Fruit fly (Drosophila melanogaster) whole organism, embryonic: ENCODE results near the gene msn.

Source experiments
- Bdp1 ChIP-seq: fragments of 200-800 bp; sonication (Bioruptor generic); optimal IDR thresholded peaks from 3 replicates; lab custom pipeline; 2016; ENCODE audit warnings: missing biosample characterization, missing genetic modification characterization
- CG12071 ChIP-seq: fragments of 200-800 bp; sonication (Bioruptor generic); optimal IDR thresholded peaks from 3 replicates; lab custom pipeline; 2018; ENCODE audit warnings: missing biosample characterization, mild to moderate bottlenecking, missing genetic modification characterization
- CG12104 ChIP-seq: fragments of 200-800 bp; sonication (Bioruptor generic); optimal IDR thresholded peaks from 3 replicates; lab custom pipeline; 2016; ENCODE audit warnings: missing biosample characterization, missing genetic modification characterization
- CG14441 ChIP-seq: fragments of 200-800 bp; sonication (Bioruptor generic); IDR thresholded peaks from 2 replicates; pipeline ENCODE4 v1.3.6; 2022; ENCODE audit warnings: missing biosample characterization, missing genetic modification characterization
- CG15601 ChIP-seq: fragments of 200-800 bp; sonication (Bioruptor generic); optimal IDR thresholded peaks from 3 replicates; lab custom pipeline; 2019; ENCODE audit warnings: missing biosample characterization, mild to moderate bottlenecking, missing genetic modification characterization, moderate library complexity
- CG17568 ChIP-seq: fragments of 200-800 bp; sonication (Bioruptor generic); optimal IDR thresholded peaks from 2 replicates; lab custom pipeline; 2018; ENCODE audit warnings: missing biosample characterization, mild to moderate bottlenecking, missing genetic modification characterization, moderate library complexity
- CG17829 ChIP-seq: fragments of 200-800 bp; optimal IDR thresholded peaks from 2 replicates; lab custom pipeline; 2019; ENCODE audit warnings: missing biosample characterization, mild to moderate bottlenecking, missing genetic modification characterization, moderate library complexity
- CG2129 ChIP-seq: fragments of 200-800 bp; sonication (Bioruptor generic); IDR thresholded peaks from 2 replicates; pipeline ENCODE4 v1.3.6; 2022; ENCODE audit warnings: missing biosample characterization, missing genetic modification characterization; ENCODE audit not compliant: partially characterized antibody
- CG2712 ChIP-seq: fragments of 200-800 bp; optimal IDR thresholded peaks from 3 replicates; lab custom pipeline; 2019; ENCODE audit warnings: missing biosample characterization, mild to moderate bottlenecking, missing genetic modification characterization, moderate library complexity
- CG30020 ChIP-seq: fragments of 200-800 bp; optimal IDR thresholded peaks from 2 replicates; lab custom pipeline; 2019; ENCODE audit warnings: missing biosample characterization, mild to moderate bottlenecking, missing genetic modification characterization, moderate library complexity
- CG3065 ChIP-seq: fragments of 200-800 bp; sonication (Bioruptor generic); optimal IDR thresholded peaks from 2 replicates; lab custom pipeline; 2016; ENCODE audit warnings: missing biosample characterization, missing genetic modification characterization
- CG3995 ChIP-seq: fragments of 200-800 bp; sonication (Bioruptor generic); optimal IDR thresholded peaks from 3 replicates; lab custom pipeline; 2016; ENCODE audit warnings: missing biosample characterization, missing genetic modification characterization
- CG5180 ChIP-seq: fragments of 200-800 bp; sonication (Bioruptor generic); optimal IDR thresholded peaks from 3 replicates; lab custom pipeline; 2017; ENCODE audit warnings: missing biosample characterization, missing genetic modification characterization, mild to moderate bottlenecking, moderate library complexity, missing genetic modification reagents
- CG6175 ChIP-seq: fragments of 200-800 bp; sonication (Bioruptor generic); IDR thresholded peaks from 3 replicates; pipeline ENCODE4 v1.3.6; 2022; ENCODE audit warnings: missing biosample characterization, missing genetic modification characterization
- CG6272 ChIP-seq: fragments of 200-800 bp; sonication (Bioruptor generic); IDR thresholded peaks from 2 replicates; pipeline ENCODE4 v1.3.6; 2022; ENCODE audit warnings: missing biosample characterization, missing genetic modification characterization
- CG6683 ChIP-seq: fragments of 200-800 bp; sonication (Bioruptor generic); optimal IDR thresholded peaks from 2 replicates; lab custom pipeline; 2017; ENCODE audit warnings: missing biosample characterization, mild to moderate bottlenecking, missing genetic modification characterization, missing genetic modification reagents
- CG7556 ChIP-seq: fragments of 200-800 bp; sonication (Bioruptor generic); optimal IDR thresholded peaks from 2 replicates; lab custom pipeline; 2017; ENCODE audit warnings: missing biosample characterization, mild to moderate bottlenecking, missing genetic modification characterization
- CG8388 ChIP-seq: fragments of 200-800 bp; sonication (Bioruptor generic); optimal IDR thresholded peaks from 2 replicates; lab custom pipeline; 2019; ENCODE audit warnings: missing biosample characterization, mild to moderate bottlenecking, missing genetic modification characterization, moderate library complexity
- CG8765 ChIP-seq: fragments of 200-800 bp; sonication (Bioruptor generic); IDR thresholded peaks from 2 replicates; pipeline ENCODE4 v1.3.6; 2022; ENCODE audit warnings: missing biosample characterization, missing genetic modification characterization
- CG9215 ChIP-seq: fragments of 200-800 bp; sonication (Bioruptor generic); IDR thresholded peaks from 2 replicates; pipeline ENCODE4 v1.3.6; 2022; ENCODE audit warnings: missing biosample characterization, missing genetic modification characterization
- CG9797 ChIP-seq: fragments of 200-800 bp; sonication (Bioruptor generic); optimal IDR thresholded peaks from 3 replicates; lab custom pipeline; 2018; ENCODE audit warnings: missing biosample characterization, mild to moderate bottlenecking, missing genetic modification characterization
- Elba2 ChIP-seq: fragments of 200-800 bp; sonication (Bioruptor generic); optimal IDR thresholded peaks from 3 replicates; lab custom pipeline; 2016; ENCODE audit warnings: missing biosample characterization, missing genetic modification characterization
- Gug ChIP-seq: fragments of 200-800 bp; sonication (Bioruptor generic); IDR thresholded peaks from 4 replicates; pipeline ENCODE4 v1.3.6; 2022; ENCODE audit warnings: missing biosample characterization, missing genetic modification characterization
- Hand ChIP-seq: fragments of 200-800 bp; sonication (Bioruptor generic); optimal IDR thresholded peaks from 2 replicates; lab custom pipeline; 2017; ENCODE audit warnings: mild to moderate bottlenecking, missing biosample characterization, missing genetic modification reagents, missing genetic modification characterization
- Kr ChIP-seq: fragments of 200-800 bp; sonication (Bioruptor generic); optimal IDR thresholded peaks from 2 replicates; lab custom pipeline; 2017; ENCODE audit warnings: missing biosample characterization, mild to moderate bottlenecking, missing genetic modification characterization
- Poxn ChIP-seq: fragments of 200-800 bp; sonication (Bioruptor generic); IDR thresholded peaks from 2 replicates; pipeline ENCODE4 v1.3.6; 2022; ENCODE audit warnings: missing biosample characterization, missing genetic modification characterization
- Sox102F ChIP-seq: fragments of 200-800 bp; sonication (Bioruptor generic); optimal IDR thresholded peaks from 2 replicates; lab custom pipeline; 2018; ENCODE audit warnings: missing biosample characterization, mild to moderate bottlenecking, missing genetic modification characterization, moderate library complexity
- TFAM ChIP-seq: fragments of 200-800 bp; sonication (Bioruptor generic); optimal IDR thresholded peaks from 2 replicates; lab custom pipeline; 2017; ENCODE audit warnings: missing biosample characterization, missing genetic modification characterization, inconsistent platforms
- abd-A ChIP-seq: fragments of 200-800 bp; sonication (Bioruptor generic); optimal IDR thresholded peaks from 3 replicates; lab custom pipeline; 2019; ENCODE audit warnings: missing biosample characterization, mild to moderate bottlenecking, missing genetic modification characterization, moderate library complexity
- amos ChIP-seq: fragments of 200-800 bp; sonication (Bioruptor generic); IDR thresholded peaks from 2 replicates; pipeline ENCODE4 v1.3.6; 2022; ENCODE audit warnings: missing biosample characterization, missing genetic modification characterization; ENCODE audit not compliant: partially characterized antibody
- aop ChIP-seq: fragments of 200-800 bp; sonication (Bioruptor generic); IDR thresholded peaks from 2 replicates; pipeline ENCODE4 v1.3.6; 2022; ENCODE audit warnings: missing biosample characterization, missing genetic modification characterization
- bigmax ChIP-seq: fragments of 200-800 bp; sonication (Bioruptor generic); optimal IDR thresholded peaks from 2 replicates; lab custom pipeline; 2018; ENCODE audit warnings: missing biosample characterization, mild to moderate bottlenecking, missing genetic modification characterization
- btn ChIP-seq: fragments of 200-800 bp; sonication (Bioruptor generic); optimal IDR thresholded peaks from 2 replicates; lab custom pipeline; 2016; ENCODE audit warnings: missing biosample characterization, missing genetic modification characterization
- cas ChIP-seq: fragments of 200-800 bp; sonication (Bioruptor generic); IDR thresholded peaks from 2 replicates; pipeline ENCODE4 v1.3.6; 2022; ENCODE audit warnings: missing biosample characterization, missing genetic modification characterization
- chinmo ChIP-seq: fragments of 200-800 bp; sonication (Bioruptor generic); IDR thresholded peaks from 4 replicates; pipeline ENCODE4 v1.3.6; 2022; ENCODE audit warnings: missing biosample characterization, missing genetic modification characterization; ENCODE audit not compliant: partially characterized antibody
- corto ChIP-seq: fragments of 200-800 bp; sonication (Bioruptor generic); optimal IDR thresholded peaks from 2 replicates; lab custom pipeline; 2016; ENCODE audit warnings: missing biosample characterization, mild to moderate bottlenecking, missing genetic modification characterization, moderate library complexity
- dpn ChIP-seq, 2 experiments: fragments of 200-800 bp; sonication (Bioruptor generic); optimal IDR thresholded peaks; 3 replicates each; lab custom pipeline; 2016; ENCODE audit warnings: missing biosample characterization in 2 of 2, missing genetic modification characterization in 2 of 2
- grn ChIP-seq: fragments of 200-800 bp; sonication (Bioruptor generic); optimal IDR thresholded peaks from 3 replicates; lab custom pipeline; 2017; ENCODE audit warnings: missing biosample characterization, missing genetic modification characterization
- hbn ChIP-seq: fragments of 200-800 bp; sonication (Bioruptor generic); IDR thresholded peaks from 2 replicates; pipeline ENCODE4 v1.3.6; 2022; ENCODE audit warnings: missing biosample characterization, missing genetic modification characterization; ENCODE audit not compliant: partially characterized antibody
- prd ChIP-seq, 3 experiments: fragments of >200 bp in 2 of 3; fragments of 200-800 bp in 1 of 3; sonication (Bioruptor generic) in 1 of 3; optimal IDR thresholded peaks in 2 of 3; IDR thresholded peaks in 1 of 3; 2 replicates in 2 of 3; 3 replicates in 1 of 3; pipeline versions ENCODE4 v1.3.6 to Lab custom; 2017 to 2022; ENCODE audit warnings: missing biosample characterization in 1 of 3, missing genetic modification characterization in 1 of 3
- ro ChIP-seq: fragments of 200-800 bp; sonication (Bioruptor generic); IDR thresholded peaks from 2 replicates; pipeline ENCODE4 v1.3.6; 2022; ENCODE audit warnings: missing biosample characterization, missing genetic modification characterization
- sna ChIP-seq: fragments of 200-800 bp; sonication (Bioruptor generic); IDR thresholded peaks from 2 replicates; pipeline ENCODE4 v1.3.6; 2022; ENCODE audit warnings: missing biosample characterization, missing genetic modification characterization; ENCODE audit not compliant: partially characterized antibody
- stwl ChIP-seq: fragments of 200-800 bp; sonication (Bioruptor generic); optimal IDR thresholded peaks from 3 replicates; lab custom pipeline; 2018; ENCODE audit warnings: missing biosample characterization, mild to moderate bottlenecking, missing genetic modification characterization, moderate library complexity
- sug ChIP-seq: fragments of 200-800 bp; optimal IDR thresholded peaks from 2 replicates; lab custom pipeline; 2019; ENCODE audit warnings: missing biosample characterization, mild to moderate bottlenecking, missing genetic modification characterization, moderate library complexity
- tna ChIP-seq: fragments of 200-800 bp; sonication (Bioruptor generic); IDR thresholded peaks from 2 replicates; pipeline ENCODE4 v1.3.6; 2022; ENCODE audit warnings: missing biosample characterization, missing genetic modification characterization; ENCODE audit not compliant: partially characterized antibody
- zen2 ChIP-seq: fragments of 200-800 bp; sonication (Bioruptor generic); IDR thresholded peaks from 3 replicates; pipeline ENCODE4 v1.3.6; 2022; ENCODE audit warnings: missing biosample characterization, missing genetic modification characterization; ENCODE audit not compliant: partially characterized antibody
- zfh2 ChIP-seq: fragments of 200-800 bp; sonication (Bioruptor generic); optimal IDR thresholded peaks from 2 replicates; lab custom pipeline; 2016; ENCODE audit warnings: missing biosample characterization, missing genetic modification characterization

The msn gene

dm6 chr3L:2589911-2590763, 3.8 kb upstream of the msn start (continued):
- TF ChIP-seq CG17568 (GFP tag; lab: Kevin White, UChicago) (peak; percentile 40), sug (tag; lab: Kevin White, UChicago) (peak; percentile 73), Elba2 (GFP tag; lab: Kevin White, UChicago) (no peak), prd (optimal IDR thresholded peaks at IDR 0.05; lab: Kevin White, UChicago) (no peak), prd (GFP tag; IDR thresholded peaks at IDR 0.05; lab: Robert Waterston, UW) (peak; percentile 64), ro (GFP tag; lab: Robert Waterston, UW) (no peak), Kr (no peak), Poxn (GFP tag; lab: Robert Waterston, UW) (0 out of 2 replicates have a peak, but pooled peaks have one; percentile 17), sna (GFP tag; lab: Robert Waterston, UW) (peak; percentile 56; the same call in 1 of the 2 replicates), Sox102F (peak; percentile 80), btn (GFP tag; lab: Kevin White, UChicago) (no peak), CG5180 (GFP tag; lab: Kevin White, UChicago) (peak; percentile 53), CG17829 (tag; lab: Kevin White, UChicago) (no peak), CG14441 (GFP tag; lab: Robert Waterston, UW) (peak; percentile 57; the same call in 1 of the 2 replicates), zfh2 (peak; percentile 44), CG8765 (GFP tag; lab: Robert Waterston, UW) (no peak), CG9797 (GFP tag; lab: Kevin White, UChicago) (no peak), CG15601 (tag; lab: Kevin White, UChicago) (peak; percentile 66), CG3065 (no peak), CG2712 (tag; lab: Kevin White, UChicago) (peak; percentile 66), dpn (GFP tag; optimal IDR thresholded peaks at IDR 0.05; lab: Kevin White, UChicago) (peak in 1 of 2 experiments; percentile 64), CG12104 (GFP tag; lab: Kevin White, UChicago) (peak; percentile 82), CG30020 (tag; lab: Kevin White, UChicago) (peak; percentile 61), CG2129 (GFP tag; lab: Robert Waterston, UW) (peak; percentile 89), corto (no peak), abd-A (tag; lab: Kevin White, UChicago) (no peak), tna (GFP tag; lab: Robert Waterston, UW) (peak; percentile 46; the same call in 1 of the 2 replicates), bigmax (GFP tag; lab: Kevin White, UChicago) (no peak), zen2 (GFP tag; lab: Robert Waterston, UW) (peak; percentile 50; the same call in 1 of the 3 replicates), Hand (GFP tag; lab: Kevin White, UChicago) (peak; percentile 68), cas (GFP tag; lab: Robert Waterston, UW) (0 out of 2 replicates have a peak, but pooled peaks have one; percentile 45), chinmo (GFP tag; lab: Robert Waterston, UW) (0 out of 4 replicates have a peak, but pooled peaks have one; percentile 56), CG8388 (peak; percentile 78), grn (GFP tag; lab: Kevin White, UChicago) (no peak), CG6175 (GFP tag; lab: Robert Waterston, UW) (no peak), aop (GFP tag; lab: Robert Waterston, UW) (peak; percentile 61; the same call in 1 of the 2 replicates), stwl (no peak), CG7556 (GFP tag; lab: Kevin White, UChicago) (peak; percentile 84), amos (peak; percentile 66), CG3995 (GFP tag; lab: Kevin White, UChicago) (peak; percentile 21), CG6272 (peak; percentile 49; the same call in 1 of the 2 replicates), CG12071 (no peak), Gug (GFP tag; lab: Robert Waterston, UW) (no peak), TFAM (GFP tag; lab: Kevin White, UChicago) (no peak), CG9215 (GFP tag; lab: Robert Waterston, UW) (peak; percentile 53), Bdp1 (GFP tag; lab: Kevin White, UChicago) (no peak), hbn (peak; percentile 76), CG6683 (GFP tag; lab: Kevin White, UChicago) (peak; percentile 38)
